Fruit fly (Drosophila melanogaster): ENCODE measurements around the gene CG42654.

CG42654 gene

DNA sequence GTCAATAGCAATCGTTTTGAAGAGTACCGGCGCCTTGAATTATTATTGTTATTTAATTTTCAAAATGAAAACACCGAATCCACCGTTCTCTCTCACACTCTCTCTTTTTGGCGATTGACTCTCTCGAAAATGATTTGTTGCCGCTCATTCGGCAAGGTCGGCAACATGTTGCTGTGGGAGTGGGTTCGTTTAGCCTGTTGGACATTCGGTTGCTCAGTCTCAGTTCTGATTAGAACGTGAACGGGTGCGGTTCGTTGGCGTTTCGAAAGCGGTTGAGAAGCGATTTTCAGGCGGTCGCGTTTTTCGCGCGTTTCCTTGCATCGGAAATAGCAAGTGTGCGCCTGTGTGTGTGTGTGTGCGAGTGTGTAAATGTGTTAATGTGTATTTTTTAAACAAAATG lies 15.3 kb downstream of the CG42654 start, which contains the start of gene Ac76E (continued):
- TF ChIP-seq Atf-2 (GFP tag; optimal IDR thresholded peaks at IDR 0.05) (no peak), CG31441 (GFP tag; IDR thresholded peaks at IDR 0.05) (no peak), CG7928 (GFP tag; optimal IDR thresholded peaks at IDR 0.05) (no peak), CG2875 (GFP tag; optimal IDR thresholded peaks at IDR 0.05) (no peak), CG1233 (GFP tag; optimal IDR thresholded peaks at IDR 0.05) (no peak), her (GFP tag; optimal IDR thresholded peaks at IDR 0.05) (no peak), Deaf1 (tag; optimal IDR thresholded peaks at IDR 0.05) (peak; percentile 87), Awh (GFP tag; IDR thresholded peaks at IDR 0.05) (no peak), slou (GFP tag; optimal IDR thresholded peaks at IDR 0.05) (no peak), Hand (GFP tag; optimal IDR thresholded peaks at IDR 0.05) (no peak), CG4404 (GFP tag; IDR thresholded peaks at IDR 0.05) (no peak), Hmr (GFP tag; optimal IDR thresholded peaks at IDR 0.05) (peak; percentile 36), ind (GFP tag; optimal IDR thresholded peaks at IDR 0.05) (no peak), tll (GFP tag; optimal IDR thresholded peaks at IDR 0.05) (no peak), CG1024 (GFP tag; IDR thresholded peaks at IDR 0.05) (no peak), CG6683 (GFP tag; optimal IDR thresholded peaks at IDR 0.05) (no peak), CG7556 (GFP tag; optimal IDR thresholded peaks at IDR 0.05) (no peak), ac (GFP tag; optimal IDR thresholded peaks at IDR 0.05) (no peak), trh (GFP tag; optimal IDR thresholded peaks at IDR 0.05) (no peak), br (optimal IDR thresholded peaks at IDR 0.05) (no peak), bsh (GFP tag; optimal IDR thresholded peaks at IDR 0.05) (no peak), amos (GFP tag; IDR thresholded peaks at IDR 0.05; ENCODE audit: partially characterized antibody) (no peak; the same call in 1 of the 2 replicates), bbx (GFP tag; IDR thresholded peaks at IDR 0.05; ENCODE audit: partially characterized antibody) (no peak), CG9727 (GFP tag; optimal IDR thresholded peaks at IDR 0.05) (no peak), CG9932 (GFP tag; IDR thresholded peaks at IDR 0.05) (peak; percentile 16; the same call in 1 of the 2 replicates), repo (GFP tag; optimal IDR thresholded peaks at IDR 0.05) (no peak), lola (GFP tag; optimal IDR thresholded peaks at IDR 0.05) (no peak), maf-S (GFP tag; optimal IDR thresholded peaks at IDR 0.05) (no peak), Hr78 (GFP tag; optimal IDR thresholded peaks at IDR 0.05) (no peak), CG10462 (GFP tag; optimal IDR thresholded peaks at IDR 0.05) (no peak), zf30C (GFP tag; optimal IDR thresholded peaks at IDR 0.05) (no peak), gfzf (GFP tag; optimal IDR thresholded peaks at IDR 0.05) (no peak), CG10366 (GFP tag; IDR thresholded peaks at IDR 0.05) (no peak), Dbx (GFP tag; IDR thresholded peaks at IDR 0.05) (no peak), grau (tag; optimal IDR thresholded peaks at IDR 0.05) (no peak), CG11398 (GFP tag; optimal IDR thresholded peaks at IDR 0.05) (no peak), CG10147 (GFP tag; optimal IDR thresholded peaks at IDR 0.05) (no peak), dan (GFP tag; IDR thresholded peaks at IDR 0.05) (no peak), Six4 (GFP tag; optimal IDR thresholded peaks at IDR 0.05) (no peak), al (GFP tag; IDR thresholded peaks at IDR 0.05) (no peak), toy (GFP tag; IDR thresholded peaks at IDR 0.05) (no peak), fd64A (GFP tag; optimal IDR thresholded peaks at IDR 0.05) (no peak), fu2 (GFP tag; optimal IDR thresholded peaks at IDR 0.05) (no peak), Vsx1 (GFP tag; optimal IDR thresholded peaks at IDR 0.05) (no peak), dmrt99B (tag; optimal IDR thresholded peaks at IDR 0.05) (no peak), insv (GFP tag; optimal IDR thresholded peaks at IDR 0.05) (peak in 1 of 2 experiments; percentile 81), CG3838 (GFP tag; optimal IDR thresholded peaks at IDR 0.05) (no peak), BtbVII (GFP tag; optimal IDR thresholded peaks at IDR 0.05) (peak; percentile 11), Sry-δ (GFP tag; optimal IDR thresholded peaks at IDR 0.05) (no peak), Meics (GFP tag; optimal IDR thresholded peaks at IDR 0.05) (no peak), sisA (GFP tag; IDR thresholded peaks at IDR 0.05) (no peak)

Measured in whole organism, embryonic.